Worm (Caenorhabditis elegans): ENCODE measurements around the gene frm-2.

The frm-2 gene

ce11 chrIII:5981407-5981806, 519 bp downstream of the frm-2 start:
- TF ChIP-seq ztf-11 (tag; optimal IDR thresholded peaks at IDR 0.05): no peak
- no peak for TF ChIP-seq nhr-77 (tag; optimal IDR thresholded peaks at IDR 0.05)
- peak; percentile 2 for TF ChIP-seq gmeb-1 (tag; optimal IDR thresholded peaks at IDR 0.05)
- peak; percentile 95 for TF ChIP-seq fos-1 (tag; optimal IDR thresholded peaks at IDR 0.05)
- peak; percentile 68 for TF ChIP-seq skn-1 (tag; optimal IDR thresholded peaks at IDR 0.05)

ce11 chrIII:5980274-5980918, 1.5 kb downstream of the frm-2 start:
- TF ChIP-seq nhr-129 (tag; optimal IDR thresholded peaks at IDR 0.05) (no peak), ztf-4 (tag; optimal IDR thresholded peaks at IDR 0.05) (no peak), F13H6.1 (tag; optimal IDR thresholded peaks at IDR 0.05) (peak; percentile 29), sma-9 (GFP tag; optimal IDR thresholded peaks at IDR 0.05) (peak; percentile 8), sma-9 (tag; optimal IDR thresholded peaks at IDR 0.05) (no peak)

- TF ChIP-seq nhr-129 (tag; optimal IDR thresholded peaks at IDR 0.05) (peak; percentile 4), nhr-21 (tag; optimal IDR thresholded peaks at IDR 0.05) (no peak)
Measured at ce11 chrIII:5976021-5976420, 5.9 kb downstream of the frm-2 start.

ce11 chrIII:5975005-5975730, 6.8 kb downstream of the frm-2 start, which contains the start of gene mlp-1:
Gene mlp-1, minus strand, starts transcription at chrIII:5975055.
- TF ChIP-seq nhr-21 (tag; optimal IDR thresholded peaks at IDR 0.05): no peak
- TF ChIP-seq snpc-4 (tag; optimal IDR thresholded peaks at IDR 0.05): no peak
- no peak for TF ChIP-seq blmp-1 (tag; optimal IDR thresholded peaks at IDR 0.05; ENCODE audit: insufficient read depth)
- no peak for TF ChIP-seq egl-27 (tag; optimal IDR thresholded peaks at IDR 0.05)
- no peak for TF ChIP-seq unc-62 (GFP tag; optimal IDR thresholded peaks at IDR 0.05)
- no peak for TF ChIP-seq lin-13 (GFP tag; optimal IDR thresholded peaks at IDR 0.05)
- no peak for TF ChIP-seq Y55F3AM.14 (GFP tag; optimal IDR thresholded peaks at IDR 0.05)
- TF ChIP-seq nhr-6 (tag; optimal IDR thresholded peaks at IDR 0.05): no peak
- no peak for TF ChIP-seq sem-4 (tag; optimal IDR thresholded peaks at IDR 0.05)
- no peak for TF ChIP-seq elt-3 (tag; optimal IDR thresholded peaks at IDR 0.05)
- TF ChIP-seq elt-1 (tag; optimal IDR thresholded peaks at IDR 0.05): no peak
- no peak for TF ChIP-seq ZK546.5 (tag; optimal IDR thresholded peaks at IDR 0.05)
- TF ChIP-seq lin-39 (tag; optimal IDR thresholded peaks at IDR 0.05): no peak
- TF ChIP-seq nhr-129 (tag; optimal IDR thresholded peaks at IDR 0.05): no peak
- no peak for TF ChIP-seq aly-2 (tag; optimal IDR thresholded peaks at IDR 0.05)
- TF ChIP-seq ceh-82 (tag; optimal IDR thresholded peaks at IDR 0.05): no peak
- TF ChIP-seq skn-1 (tag; optimal IDR thresholded peaks at IDR 0.05): no peak
- no peak for TF ChIP-seq ceh-16 (tag; optimal IDR thresholded peaks at IDR 0.05)

- no peak for TF ChIP-seq mdl-1 (tag; optimal IDR thresholded peaks at IDR 0.05)
- TF ChIP-seq Y55F3AM.14 (GFP tag; optimal IDR thresholded peaks at IDR 0.05): no peak
- no peak for TF ChIP-seq nhr-23 (tag; optimal IDR thresholded peaks at IDR 0.05)
- TF ChIP-seq nhr-10 (tag; optimal IDR thresholded peaks at IDR 0.05): no peak
- no peak for TF ChIP-seq ceh-16 (tag; optimal IDR thresholded peaks at IDR 0.05)
- no peak for TF ChIP-seq lin-11 (tag; optimal IDR thresholded peaks at IDR 0.05)
- no peak for TF ChIP-seq fos-1 (tag; optimal IDR thresholded peaks at IDR 0.05)
- TF ChIP-seq gmeb-1 (tag; optimal IDR thresholded peaks at IDR 0.05): no peak
- no peak for TF ChIP-seq unc-62 (GFP tag; optimal IDR thresholded peaks at IDR 0.05)
- no peak for TF ChIP-seq lin-13 (GFP tag; optimal IDR thresholded peaks at IDR 0.05)
- no peak for TF ChIP-seq unc-39 (tag; optimal IDR thresholded peaks at IDR 0.05)
- TF ChIP-seq sma-3 (GFP tag; optimal IDR thresholded peaks at IDR 0.05): no peak
- no peak for TF ChIP-seq nhr-237 (tag; optimal IDR thresholded peaks at IDR 0.05)
Measured at ce11 chrIII:5967640-5968039, 14.3 kb downstream of the frm-2 start.

All from whole organism, L2 larva.